Fruit fly (Drosophila melanogaster) whole organism, embryonic: ENCODE data around the gene Sec15.

ENCODE experiments used
- ATbp ChIP-seq: fragments of 200-800 bp; sonication (Bioruptor generic); optimal IDR thresholded peaks from 2 replicates; lab custom pipeline; 2017; ENCODE audit warnings: missing biosample characterization, mild to moderate bottlenecking, missing genetic modification characterization, missing genetic modification reagents
- CG11504 ChIP-seq: fragments of 200-800 bp; sonication (Bioruptor generic); optimal IDR thresholded peaks from 3 replicates; lab custom pipeline; 2019; ENCODE audit warnings: missing biosample characterization, mild to moderate bottlenecking, missing genetic modification characterization, moderate library complexity
- CG12155 ChIP-seq: fragments of 200-800 bp; sonication (Bioruptor generic); optimal IDR thresholded peaks from 3 replicates; lab custom pipeline; 2016; ENCODE audit warnings: missing biosample characterization, missing genetic modification characterization
- CG1233 ChIP-seq: fragments of 200-800 bp; sonication (Bioruptor generic); optimal IDR thresholded peaks from 4 replicates; lab custom pipeline; 2018; ENCODE audit warnings: missing biosample characterization, mild to moderate bottlenecking, missing genetic modification characterization
- CG12659 ChIP-seq: fragments of 200-800 bp; sonication (Bioruptor generic); optimal IDR thresholded peaks from 3 replicates; lab custom pipeline; 2017; ENCODE audit warnings: mild to moderate bottlenecking, missing biosample characterization, missing genetic modification reagents, missing genetic modification characterization
- CG13123 ChIP-seq: fragments of 200-800 bp; sonication (Bioruptor generic); optimal IDR thresholded peaks from 2 replicates; lab custom pipeline; 2016; ENCODE audit warnings: missing biosample characterization, missing genetic modification characterization
- CG14441 ChIP-seq: fragments of 200-800 bp; sonication (Bioruptor generic); IDR thresholded peaks from 2 replicates; pipeline ENCODE4 v1.3.6; 2022; ENCODE audit warnings: missing biosample characterization, missing genetic modification characterization
- CG15514 ChIP-seq: fragments of 200-800 bp; sonication (Bioruptor generic); optimal IDR thresholded peaks from 3 replicates; lab custom pipeline; 2017; ENCODE audit warnings: missing biosample characterization, missing genetic modification characterization, mild to moderate bottlenecking, moderate library complexity, missing genetic modification reagents
- CG17385 ChIP-seq: fragments of 200-800 bp; sonication (Bioruptor generic); optimal IDR thresholded peaks from 3 replicates; lab custom pipeline; 2018; ENCODE audit warnings: missing biosample characterization, mild to moderate bottlenecking, missing genetic modification characterization
- CG1832 ChIP-seq: fragments of 200-800 bp; sonication (Bioruptor generic); optimal IDR thresholded peaks from 2 replicates; lab custom pipeline; 2017; ENCODE audit warnings: missing biosample characterization, mild to moderate bottlenecking, missing genetic modification characterization, inconsistent platforms
- CG30403 ChIP-seq: fragments of 200-800 bp; sonication (Bioruptor generic); optimal IDR thresholded peaks from 3 replicates; lab custom pipeline; 2016; ENCODE audit warnings: missing biosample characterization, missing genetic modification characterization
- CG3847 ChIP-seq: fragments of 200-800 bp; sonication (Bioruptor generic); IDR thresholded peaks from 2 replicates; pipeline ENCODE4 v1.3.6; 2022; ENCODE audit warnings: missing biosample characterization, missing genetic modification characterization
- CG4854 ChIP-seq: fragments of 200-800 bp; sonication (Bioruptor generic); optimal IDR thresholded peaks from 2 replicates; lab custom pipeline; 2016; ENCODE audit warnings: missing biosample characterization, missing genetic modification characterization, inconsistent platforms
- CG7357 ChIP-seq: fragments of 200-800 bp; sonication (Bioruptor generic); IDR thresholded peaks from 3 replicates; pipeline ENCODE4 v1.3.6; 2022; ENCODE audit warnings: missing biosample characterization, missing genetic modification characterization
- CG7786 ChIP-seq: fragments of 200-800 bp; sonication (Bioruptor generic); optimal IDR thresholded peaks from 2 replicates; lab custom pipeline; 2016; ENCODE audit warnings: missing biosample characterization, missing genetic modification characterization
- CG8089 ChIP-seq: fragments of 200-800 bp; sonication (Bioruptor generic); optimal IDR thresholded peaks from 3 replicates; lab custom pipeline; 2016; ENCODE audit warnings: missing biosample characterization, missing genetic modification characterization
- CTCF ChIP-seq: fragments of 200-800 bp; sonication (Bioruptor generic); optimal IDR thresholded peaks from 2 replicates; lab custom pipeline; 2017; ENCODE audit warnings: missing biosample characterization, mild to moderate bottlenecking, missing genetic modification characterization, moderate library complexity
- Camta ChIP-seq: fragments of 200-800 bp; sonication (Bioruptor generic); optimal IDR thresholded peaks from 2 replicates; lab custom pipeline; 2016; ENCODE audit warnings: missing biosample characterization, missing genetic modification characterization
- Dbx ChIP-seq: fragments of 200-800 bp; sonication (Bioruptor generic); IDR thresholded peaks from 3 replicates; pipeline ENCODE4 v1.3.6; 2022; ENCODE audit warnings: missing biosample characterization, missing genetic modification characterization
- Dll ChIP-seq: fragments of 200-800 bp; sonication (Bioruptor generic); IDR thresholded peaks from 4 replicates; pipeline ENCODE4 v1.3.6; 2022; ENCODE audit warnings: missing biosample characterization, missing genetic modification characterization; ENCODE audit not compliant: partially characterized antibody
- E2f1 ChIP-seq: fragments of 200-800 bp; sonication (Bioruptor generic); IDR thresholded peaks from 2 replicates; pipeline ENCODE4 v1.3.6; 2022; ENCODE audit warnings: missing biosample characterization, missing genetic modification characterization
- Eip74EF ChIP-seq, 2 experiments: fragments of 200-800 bp in 1 of 2; fragments of >200 bp in 1 of 2; sonication (Bioruptor generic) in 1 of 2; optimal IDR thresholded peaks; 2 replicates each; lab custom pipeline; 2017 to 2019; ENCODE audit warnings: missing biosample characterization in 2 of 2, missing genetic modification characterization in 2 of 2, mild to moderate bottlenecking in 1 of 2, moderate library complexity in 1 of 2
- H2.0 ChIP-seq: fragments of 200-800 bp; sonication (Bioruptor generic); IDR thresholded peaks from 2 replicates; pipeline ENCODE4 v1.3.6; 2022; ENCODE audit warnings: missing biosample characterization, missing genetic modification characterization
- Lhr ChIP-seq: fragments of 200-800 bp; sonication (Bioruptor generic); optimal IDR thresholded peaks from 3 replicates; lab custom pipeline; 2017; ENCODE audit warnings: mild to moderate bottlenecking, missing biosample characterization, missing genetic modification reagents, missing genetic modification characterization
- NC2α ChIP-seq: fragments of 200-800 bp; sonication (Bioruptor generic); optimal IDR thresholded peaks from 2 replicates; lab custom pipeline; 2016; ENCODE audit warnings: missing biosample characterization, missing genetic modification characterization
- Sry-δ ChIP-seq: fragments of 200-800 bp; sonication (Bioruptor generic); optimal IDR thresholded peaks from 2 replicates; lab custom pipeline; 2016; ENCODE audit warnings: missing biosample characterization, missing genetic modification characterization
- Usf ChIP-seq: fragments of 200-800 bp; sonication (Bioruptor generic); optimal IDR thresholded peaks from 2 replicates; lab custom pipeline; 2017; ENCODE audit warnings: missing genotype, missing biosample characterization, missing genetic modification characterization
- bowl ChIP-seq: fragments of 200-800 bp; sonication (Bioruptor generic); IDR thresholded peaks from 2 replicates; pipeline ENCODE4 v1.3.6; 2022; ENCODE audit warnings: missing biosample characterization, missing genetic modification characterization
- bsh ChIP-seq, 2 experiments: fragments of 200-800 bp; sonication (Bioruptor generic); optimal IDR thresholded peaks; 2 replicates each; lab custom pipeline; 2017 to 2018; ENCODE audit warnings: mild to moderate bottlenecking in 2 of 2, missing biosample characterization in 2 of 2, missing genetic modification characterization in 2 of 2, moderate library complexity in 1 of 2
- caup ChIP-seq: fragments of 200-800 bp; sonication (Bioruptor generic); optimal IDR thresholded peaks from 3 replicates; lab custom pipeline; 2017; ENCODE audit warnings: missing biosample characterization, mild to moderate bottlenecking, missing genetic modification characterization, moderate library complexity; ENCODE audit not compliant: severe bottlenecking
- chif ChIP-seq, 2 experiments: fragments of 200-800 bp; sonication (Bioruptor generic); optimal IDR thresholded peaks; 3 replicates each; lab custom pipeline; 2016; ENCODE audit warnings: missing biosample characterization in 2 of 2, missing genetic modification characterization in 2 of 2
- dimm ChIP-seq: fragments of 200-800 bp; sonication (Bioruptor generic); IDR thresholded peaks from 2 replicates; pipeline ENCODE4 v1.3.6; 2022; ENCODE audit warnings: missing biosample characterization, missing genetic modification characterization
- disco-r ChIP-seq: fragments of 200-800 bp; sonication (Bioruptor generic); optimal IDR thresholded peaks from 2 replicates; lab custom pipeline; 2016; ENCODE audit warnings: missing biosample characterization, missing genetic modification characterization
- dmrt99B ChIP-seq: fragments of 200-800 bp; sonication (Bioruptor generic); optimal IDR thresholded peaks from 2 replicates; lab custom pipeline; 2018; ENCODE audit warnings: missing biosample characterization, mild to moderate bottlenecking, missing genetic modification characterization, moderate library complexity
- ems ChIP-seq: fragments of 200-800 bp; sonication (Bioruptor generic); optimal IDR thresholded peaks from 3 replicates; lab custom pipeline; 2016; ENCODE audit warnings: missing biosample characterization, missing genetic modification characterization
- fd96Cb ChIP-seq: fragments of 200-800 bp; sonication (Bioruptor generic); optimal IDR thresholded peaks from 2 replicates; lab custom pipeline; 2018; ENCODE audit warnings: missing biosample characterization, mild to moderate bottlenecking, missing genetic modification characterization, moderate library complexity
- hb ChIP-seq: fragments of 200-800 bp; sonication (Bioruptor generic); IDR thresholded peaks from 3 replicates; pipeline ENCODE4 v1.3.6; 2022; ENCODE audit warnings: missing biosample characterization, missing genetic modification characterization; ENCODE audit not compliant: partially characterized antibody
- jumu ChIP-seq: fragments of 200-800 bp; sonication (Bioruptor generic); optimal IDR thresholded peaks from 3 replicates; lab custom pipeline; 2016; ENCODE audit warnings: missing biosample characterization, missing genetic modification characterization
- knrl ChIP-seq: fragments of 200-800 bp; sonication (Bioruptor generic); IDR thresholded peaks from 3 replicates; pipeline ENCODE4 v1.3.6; 2022; ENCODE audit warnings: missing biosample characterization, missing genetic modification characterization; ENCODE audit not compliant: partially characterized antibody
- lmd ChIP-seq: fragments of 200-800 bp; sonication (Bioruptor generic); IDR thresholded peaks from 2 replicates; pipeline ENCODE4 v1.3.6; 2022; ENCODE audit warnings: missing biosample characterization, missing genetic modification characterization
- nom ChIP-seq: fragments of 200-800 bp; sonication (Bioruptor generic); optimal IDR thresholded peaks from 2 replicates; lab custom pipeline; 2017; ENCODE audit warnings: missing biosample characterization, missing genetic modification characterization, mild to moderate bottlenecking, moderate library complexity, missing genetic modification reagents
- pnt ChIP-seq: fragments of 200-800 bp; sonication (Bioruptor generic); optimal IDR thresholded peaks from 3 replicates; lab custom pipeline; 2016; ENCODE audit warnings: missing biosample characterization, missing genetic modification characterization
- pros ChIP-seq: fragments of 200-800 bp; sonication (Bioruptor generic); optimal IDR thresholded peaks from 3 replicates; lab custom pipeline; 2019; ENCODE audit warnings: missing biosample characterization, mild to moderate bottlenecking, missing genetic modification characterization, moderate library complexity
- pzg ChIP-seq: fragments of 200-800 bp; sonication (Bioruptor generic); optimal IDR thresholded peaks from 3 replicates; lab custom pipeline; 2018; ENCODE audit warnings: missing biosample characterization, mild to moderate bottlenecking, missing genetic modification characterization, moderate library complexity
- repo ChIP-seq: fragments of 200-800 bp; sonication (Bioruptor generic); optimal IDR thresholded peaks from 2 replicates; lab custom pipeline; 2016; ENCODE audit warnings: missing biosample characterization, missing genetic modification characterization
- row ChIP-seq: fragments of 200-800 bp; sonication (Bioruptor generic); IDR thresholded peaks from 3 replicates; pipeline ENCODE4 v1.3.6; 2022; ENCODE audit warnings: missing biosample characterization, missing genetic modification characterization
- slp2 ChIP-seq: fragments of 200-800 bp; sonication (Bioruptor generic); optimal IDR thresholded peaks from 2 replicates; lab custom pipeline; 2016; ENCODE audit warnings: missing biosample characterization, missing genetic modification characterization
- ttk ChIP-seq: fragments of 200-800 bp; sonication (Bioruptor generic); IDR thresholded peaks from 2 replicates; pipeline ENCODE4 v2.1.2; 2022; ENCODE audit warnings: missing biosample characterization, missing genetic modification characterization
- vvl ChIP-seq: fragments of 200-800 bp; sonication (Bioruptor generic); IDR thresholded peaks from 2 replicates; pipeline ENCODE4 v1.3.6; 2022; ENCODE audit warnings: missing biosample characterization, missing genetic modification characterization

The Sec15 gene

DNA sequence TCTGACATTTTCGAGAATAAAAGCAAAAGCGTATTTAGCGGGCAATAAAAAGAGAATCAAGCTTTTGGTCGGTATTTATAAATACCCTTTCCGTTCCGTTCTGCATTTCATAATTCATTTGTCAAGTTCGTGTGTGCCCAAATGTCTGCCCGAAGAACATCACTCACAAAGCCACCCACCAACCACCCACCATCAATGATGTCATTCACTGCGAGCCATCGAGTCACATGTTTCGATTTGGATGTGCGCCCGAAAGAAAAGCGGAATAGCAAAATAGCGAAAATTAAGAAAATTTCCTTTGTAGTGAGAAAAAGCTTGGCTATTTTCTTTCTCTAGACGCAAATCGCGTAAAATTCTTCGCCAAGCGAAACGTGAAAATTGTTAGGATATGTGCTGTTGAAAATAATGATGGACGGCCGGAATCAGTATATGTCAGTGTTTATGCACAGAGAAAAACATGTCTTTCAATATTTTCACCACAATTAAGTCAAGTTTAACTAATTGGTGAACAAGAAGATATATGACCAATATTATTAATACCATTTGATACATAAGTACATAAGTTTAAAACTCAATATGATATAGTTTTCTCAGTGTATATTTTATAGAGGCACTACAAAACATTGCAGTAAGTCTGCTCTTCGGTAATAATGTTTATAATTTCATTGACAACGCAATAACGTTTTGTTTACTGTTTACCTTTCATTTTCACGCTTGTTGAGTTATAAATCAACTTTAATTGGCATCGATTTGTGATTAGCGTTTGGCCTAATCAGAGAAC, 43.5 kb upstream of the Sec15 start (continued):
- TF ChIP-seq caup (GFP tag; lab: Kevin White, UChicago): peak; percentile 55
- TF ChIP-seq lmd (GFP tag; lab: Robert Waterston, UW): peak; percentile 44; the same call in 1 of the 2 replicates
- TF ChIP-seq Camta: peak; percentile 37
- peak in 1 of 2 experiments; percentile 56 for TF ChIP-seq bsh (GFP tag; optimal IDR thresholded peaks at IDR 0.05; lab: Kevin White, UChicago)
- TF ChIP-seq CG1832 (GFP tag; lab: Kevin White, UChicago): no peak
- no peak for TF ChIP-seq jumu (GFP tag; lab: Kevin White, UChicago)
- no peak for TF ChIP-seq bowl (GFP tag; lab: Robert Waterston, UW)
- TF ChIP-seq vvl (GFP tag; lab: Robert Waterston, UW): peak; percentile 78
- no peak for TF ChIP-seq Lhr (GFP tag; lab: Kevin White, UChicago)
- peak; percentile 43 for TF ChIP-seq CG4854 (GFP tag; lab: Kevin White, UChicago)
- no peak for TF ChIP-seq pnt (GFP tag; lab: Kevin White, UChicago)
- TF ChIP-seq CG1233: peak; percentile 39
- no peak for TF ChIP-seq NC2α (GFP tag; lab: Kevin White, UChicago)
- peak; percentile 70 for TF ChIP-seq Dbx (GFP tag; lab: Robert Waterston, UW)
- TF ChIP-seq CG8089: no peak
- TF ChIP-seq CG14441 (GFP tag; lab: Robert Waterston, UW): 0 out of 2 replicates have a peak, but pooled peaks have one; percentile 41
- no peak for TF ChIP-seq dimm (GFP tag; lab: Robert Waterston, UW)
- no peak for TF ChIP-seq disco-r (GFP tag; lab: Kevin White, UChicago)
- TF ChIP-seq pzg (GFP tag; lab: Kevin White, UChicago): no peak
- TF ChIP-seq dmrt99B (tag; lab: Kevin White, UChicago): peak; percentile 71
- peak; percentile 32 for TF ChIP-seq CG7786 (GFP tag; lab: Kevin White, UChicago)
- peak; percentile 55 for TF ChIP-seq CG12659 (GFP tag; lab: Kevin White, UChicago)
- TF ChIP-seq slp2 (GFP tag; lab: Kevin White, UChicago): no peak
- peak; percentile 46 for TF ChIP-seq CG15514
- no peak for TF ChIP-seq nom (GFP tag; lab: Kevin White, UChicago)
- TF ChIP-seq pros (GFP tag; lab: Kevin White, UChicago): no peak
- 0 out of 2 replicates have a peak, but pooled peaks have one; percentile 28 for TF ChIP-seq ttk (GFP tag; lab: Robert Waterston, UW)
- peak; percentile 65 for TF ChIP-seq CG11504 (tag; lab: Kevin White, UChicago)
- peak; percentile 60 for TF ChIP-seq CG17385 (GFP tag; lab: Kevin White, UChicago)
- no peak for TF ChIP-seq hb (GFP tag; lab: Robert Waterston, UW)
- TF ChIP-seq CG7357 (GFP tag; lab: Robert Waterston, UW): 0 out of 3 replicates have a peak, but pooled peaks have one; percentile 23
- TF ChIP-seq CG12155 (GFP tag; lab: Kevin White, UChicago): peak; percentile 56
- TF ChIP-seq Dll (GFP tag; lab: Robert Waterston, UW): no peak
- no peak for TF ChIP-seq CTCF (GFP tag; lab: Kevin White, UChicago)
- TF ChIP-seq row: peak; percentile 76
- TF ChIP-seq knrl (GFP tag; lab: Robert Waterston, UW): no peak
- TF ChIP-seq chif (GFP tag; optimal IDR thresholded peaks at IDR 0.05; lab: Kevin White, UChicago): peak; percentile 18 to 34
- TF ChIP-seq CG3847: peak; percentile 67; the same call in 1 of the 2 replicates
- peak; percentile 52; the same call in 1 of the 2 replicates for TF ChIP-seq H2.0 (GFP tag; lab: Robert Waterston, UW)
- TF ChIP-seq ems (GFP tag; lab: Kevin White, UChicago): peak; percentile 4
- peak in 1 of 2 experiments; percentile 34 for TF ChIP-seq Eip74EF (GFP tag; optimal IDR thresholded peaks at IDR 0.05; lab: Kevin White, UChicago)
- peak; percentile 62 for TF ChIP-seq CG30403
- TF ChIP-seq repo: no peak
- TF ChIP-seq CG13123: peak; percentile 2
- peak; percentile 55 for TF ChIP-seq fd96Cb (tag; lab: Kevin White, UChicago)
- TF ChIP-seq Sry-δ (GFP tag; lab: Kevin White, UChicago): no peak
- no peak for TF ChIP-seq ATbp (GFP tag; lab: Kevin White, UChicago)
- no peak for TF ChIP-seq E2f1 (GFP tag; lab: Robert Waterston, UW)
- TF ChIP-seq Usf (GFP tag; lab: Kevin White, UChicago): no peak
